Fruit fly (Drosophila melanogaster): Measurements from ENCODE around the gene CG12659.

DNA sequence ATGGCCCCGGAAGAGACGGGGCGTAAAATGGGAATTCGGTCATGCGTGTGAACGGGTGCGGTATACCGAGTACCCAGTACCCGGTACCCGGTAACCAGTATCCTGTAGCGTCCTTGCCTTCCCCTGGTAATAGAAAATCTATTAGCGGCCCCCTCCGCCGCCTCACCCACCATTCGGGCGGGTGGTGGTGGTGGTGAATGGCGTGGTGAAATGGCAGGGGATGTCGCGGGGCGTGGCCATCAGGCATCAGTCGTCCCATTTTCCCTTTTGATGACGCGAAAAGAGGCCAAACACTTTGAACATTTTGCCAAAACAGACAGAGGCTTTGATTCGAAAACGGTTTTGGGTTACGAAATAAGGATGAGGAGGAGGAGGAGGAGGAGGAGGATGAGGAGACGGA lies 16.4 kb upstream of the CG12659 start:
- TF ChIP-seq h (optimal IDR thresholded peaks at IDR 0.05): no peak
- no peak for TF ChIP-seq Sin3A (optimal IDR thresholded peaks at IDR 0.05)
- no peak for TF ChIP-seq insv (optimal IDR thresholded peaks at IDR 0.05)
- TF ChIP-seq Myc (optimal IDR thresholded peaks at IDR 0.05): no peak
- no peak for TF ChIP-seq psq (optimal IDR thresholded peaks at IDR 0.05)
- TF ChIP-seq ttk (optimal IDR thresholded peaks at IDR 0.05): no peak
